Worm (Caenorhabditis elegans): Measurements from ENCODE around the gene F40G9.7.

DNA sequence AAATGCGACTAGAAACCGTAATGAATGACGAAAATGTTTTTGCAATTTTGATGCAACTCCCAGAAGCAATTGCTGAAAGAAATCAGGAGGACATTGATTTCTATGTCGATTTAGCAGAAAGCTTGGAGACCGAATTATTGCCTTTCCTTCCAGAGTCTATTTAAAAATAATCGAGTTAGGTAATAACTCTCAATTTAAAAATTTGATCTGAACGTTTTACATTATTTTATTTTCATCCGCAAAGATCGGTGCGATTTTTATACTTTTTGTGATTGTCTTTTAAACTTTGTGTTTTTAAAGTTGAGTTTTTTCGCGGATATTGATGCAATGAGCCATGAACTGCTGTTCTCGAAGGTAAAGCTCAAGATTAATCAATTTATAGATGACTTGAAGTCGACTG is 41.0 kb upstream of the F40G9.7 start, which contains the start of gene pals-23:
- TF ChIP-seq tab-1 (GFP tag; IDR thresholded peaks at IDR 0.05) = no peak
- TF ChIP-seq med-1 (GFP tag; optimal IDR thresholded peaks at IDR 0.05; ENCODE audit: insufficient read depth) = no peak
- TF ChIP-seq klf-2 (GFP tag; conservative IDR thresholded peaks at IDR 0.05) = no peak
- TF ChIP-seq ztf-23 (GFP tag; IDR thresholded peaks at IDR 0.05) = no peak
- TF ChIP-seq T22C8.4 (GFP tag; IDR thresholded peaks at IDR 0.05) = no peak
- no peak for TF ChIP-seq flt-1 (GFP tag; IDR thresholded peaks at IDR 0.05)
- TF ChIP-seq ref-1 (GFP tag; conservative IDR thresholded peaks at IDR 0.05) = no peak

Data from whole organism, midembryonic.